Worm (Caenorhabditis elegans): ENCODE data around the gene str-71.

Gene str-71

ce11 chrV:15465032-15465727 lies 6.2 kb upstream of the str-71 start, which contains the start of gene pqn-71 (continued):
- TF ChIP-seq ceh-100 (GFP tag; IDR thresholded peaks at IDR 0.05) (peak; percentile 83), ztf-26 (tag; optimal IDR thresholded peaks at IDR 0.05) (peak; percentile 96), ztf-6 (GFP tag; IDR thresholded peaks at IDR 0.05) (peak; percentile 88), dpff-1 (tag; optimal IDR thresholded peaks at IDR 0.05) (peak; percentile 54), F33H1.4 (GFP tag; IDR thresholded peaks at IDR 0.05) (peak; percentile 62), ceh-27 (GFP tag; optimal IDR thresholded peaks at IDR 0.05) (peak; percentile 75), ztf-25 (GFP tag; IDR thresholded peaks at IDR 0.05) (peak; percentile 89; the same call in 1 of the 2 replicates), tbx-9 (tag; optimal IDR thresholded peaks at IDR 0.05; ENCODE audit: borderline replicate concordance) (peak; percentile 79), hmg-20 (GFP tag; IDR thresholded peaks at IDR 0.05) (peak; percentile 89), hlh-26 (GFP tag; conservative IDR thresholded peaks at IDR 0.05) (no peak), attf-5 (GFP tag; optimal IDR thresholded peaks at IDR 0.05) (peak; percentile 86), Y95B8A.8 (GFP tag; IDR thresholded peaks at IDR 0.05) (peak; percentile 88), mel-28 (tag; optimal IDR thresholded peaks at IDR 0.05; ENCODE audit: borderline replicate concordance) (peak; percentile 38), pha-4 (tag; optimal IDR thresholded peaks at IDR 0.05) (peak; percentile 6), akir-1 (GFP tag; optimal IDR thresholded peaks at IDR 0.05) (peak; percentile 0), unc-62 (GFP tag; optimal IDR thresholded peaks at IDR 0.05) (no peak), lsy-27 (tag; optimal IDR thresholded peaks at IDR 0.05; ENCODE audit: borderline replicate concordance, insufficient read depth) (peak; percentile 91), madf-10 (tag; optimal IDR thresholded peaks at IDR 0.05) (peak; percentile 92), ztf-22 (GFP tag; optimal IDR thresholded peaks at IDR 0.05) (peak; percentile 74), sdz-38 (tag; optimal IDR thresholded peaks at IDR 0.05) (no peak), B0035.1 (tag; optimal IDR thresholded peaks at IDR 0.05) (peak; percentile 92), dox-1 (GFP tag; IDR thresholded peaks at IDR 0.05) (peak; percentile 95), D2030.7 (GFP tag; IDR thresholded peaks at IDR 0.05) (peak; percentile 97), C17E4.6 (GFP tag; IDR thresholded peaks at IDR 0.05) (peak; percentile 93), madf-6 (GFP tag; IDR thresholded peaks at IDR 0.05) (peak; percentile 77), nhr-80 (tag; optimal IDR thresholded peaks at IDR 0.05) (peak; percentile 80), chd-7 (tag; optimal IDR thresholded peaks at IDR 0.05) (peak; percentile 90), nhr-27 (tag; optimal IDR thresholded peaks at IDR 0.05) (peak; percentile 88), zfh-2 (GFP tag; conservative IDR thresholded peaks at IDR 0.05) (peak; percentile 80; the same call in 1 of the 2 replicates), rpc-1 (optimal IDR thresholded peaks at IDR 0.05) (peak; percentile 99), rpc-1 (tag; optimal IDR thresholded peaks at IDR 0.05) (peak; percentile 98), hmg-1.2 (GFP tag; IDR thresholded peaks at IDR 0.05) (peak; percentile 40), ets-4 (GFP tag; optimal IDR thresholded peaks at IDR 0.05) (no peak), Y56A3A.18 (GFP tag; IDR thresholded peaks at IDR 0.05) (peak; percentile 97), sea-2 (GFP tag; IDR thresholded peaks at IDR 0.05) (peak; percentile 71; the same call in 1 of the 2 replicates), F49E8.2 (tag; optimal IDR thresholded peaks at IDR 0.05; ENCODE audit: insufficient read depth) (peak; percentile 56), ceh-91 (GFP tag; IDR thresholded peaks at IDR 0.05) (peak; percentile 63; the same call in 1 of the 2 replicates), hlh-12 (tag; optimal IDR thresholded peaks at IDR 0.05) (peak; percentile 86), Y53F4B.3 (GFP tag; IDR thresholded peaks at IDR 0.05) (peak; percentile 80; the same call in 1 of the 2 replicates), pbrm-1 (GFP tag; IDR thresholded peaks at IDR 0.05) (peak; percentile 95), ama-1 (optimal IDR thresholded peaks at IDR 0.05) (no peak), ama-1 (GFP tag; optimal IDR thresholded peaks at IDR 0.05) (peak; percentile 89 to 90), zim-3 (tag; optimal IDR thresholded peaks at IDR 0.05) (peak; percentile 87), ceh-79 (tag; optimal IDR thresholded peaks at IDR 0.05) (peak; percentile 88), bed-1 (GFP tag; IDR thresholded peaks at IDR 0.05) (0 out of 2 replicates have a peak, but pooled peaks have one; percentile 72), B0336.3 (GFP tag; IDR thresholded peaks at IDR 0.05) (peak; percentile 94), cebp-2 (GFP tag; IDR thresholded peaks at IDR 0.05) (peak; percentile 92), Y67H2A.10 (GFP tag; conservative IDR thresholded peaks at IDR 0.05) (0 out of 2 replicates have a peak, but pooled peaks have one; percentile 12)

All from whole organism, young adult.